Fruit fly (Drosophila melanogaster) whole organism, embryonic: ENCODE measurements around the gene CG6574.

Source experiments
- ATbp ChIP-seq: fragments of 200-800 bp; sonication (Bioruptor generic); optimal IDR thresholded peaks from 2 replicates; lab custom pipeline; 2017; ENCODE audit warnings: missing biosample characterization, mild to moderate bottlenecking, missing genetic modification characterization, missing genetic modification reagents
- Atf6 ChIP-seq: fragments of 200-800 bp; sonication (Bioruptor generic); IDR thresholded peaks from 2 replicates; pipeline ENCODE4 v1.3.6; 2022; ENCODE audit warnings: missing biosample characterization, missing genetic modification characterization
- Bgb ChIP-seq: fragments of 200-800 bp; sonication (Bioruptor generic); IDR thresholded peaks from 2 replicates; pipeline ENCODE4 v1.3.6; 2022; ENCODE audit warnings: missing biosample characterization, missing genetic modification characterization; ENCODE audit not compliant: partially characterized antibody
- Bteb2 ChIP-seq: fragments of 200-800 bp; sonication (Bioruptor generic); optimal IDR thresholded peaks from 2 replicates; lab custom pipeline; 2016; ENCODE audit warnings: missing biosample characterization, missing genetic modification characterization
- CG10274 ChIP-seq: fragments of 200-800 bp; sonication (Bioruptor generic); optimal IDR thresholded peaks from 3 replicates; lab custom pipeline; 2017; ENCODE audit warnings: missing biosample characterization, mild to moderate bottlenecking, missing genetic modification characterization
- CG12236 ChIP-seq: fragments of 200-800 bp; sonication (Bioruptor generic); optimal IDR thresholded peaks from 2 replicates; lab custom pipeline; 2016; ENCODE audit warnings: missing biosample characterization, missing genetic modification characterization
- CG1529 ChIP-seq: fragments of 200-800 bp; sonication (Bioruptor generic); optimal IDR thresholded peaks from 3 replicates; lab custom pipeline; 2018; ENCODE audit warnings: missing biosample characterization, missing genetic modification characterization
- CG17186 ChIP-seq: fragments of 200-800 bp; sonication (Bioruptor generic); optimal IDR thresholded peaks from 3 replicates; lab custom pipeline; 2017; ENCODE audit warnings: missing biosample characterization, missing genetic modification reagents, missing genetic modification characterization
- CG17829 ChIP-seq: fragments of 200-800 bp; optimal IDR thresholded peaks from 2 replicates; lab custom pipeline; 2019; ENCODE audit warnings: missing biosample characterization, mild to moderate bottlenecking, missing genetic modification characterization, moderate library complexity
- CG18011 ChIP-seq: fragments of 200-800 bp; sonication (Bioruptor generic); optimal IDR thresholded peaks from 2 replicates; lab custom pipeline; 2017; ENCODE audit warnings: missing biosample characterization, missing genetic modification characterization, mild to moderate bottlenecking, moderate library complexity, missing genotype
- CG30020 ChIP-seq: fragments of 200-800 bp; optimal IDR thresholded peaks from 2 replicates; lab custom pipeline; 2019; ENCODE audit warnings: missing biosample characterization, mild to moderate bottlenecking, missing genetic modification characterization, moderate library complexity
- CG31441 ChIP-seq: fragments of 200-800 bp; sonication (Bioruptor generic); IDR thresholded peaks from 2 replicates; pipeline ENCODE4 v1.3.6; 2022; ENCODE audit warnings: missing biosample characterization, missing genetic modification characterization
- CG32532 ChIP-seq: fragments of 200-800 bp; sonication (Bioruptor generic); IDR thresholded peaks from 2 replicates; pipeline ENCODE4 v1.3.6; 2022; ENCODE audit warnings: missing biosample characterization, missing genetic modification characterization
- CG4282 ChIP-seq: fragments of 200-800 bp; sonication (Bioruptor generic); optimal IDR thresholded peaks from 2 replicates; lab custom pipeline; 2016; ENCODE audit warnings: missing biosample characterization, missing genetic modification characterization
- CG43689 ChIP-seq: fragments of 200-800 bp; sonication (Bioruptor generic); IDR thresholded peaks from 2 replicates; pipeline ENCODE4 v1.3.6; 2022; ENCODE audit warnings: missing biosample characterization, missing genetic modification characterization
- CG4854 ChIP-seq: fragments of 200-800 bp; sonication (Bioruptor generic); optimal IDR thresholded peaks from 2 replicates; lab custom pipeline; 2016; ENCODE audit warnings: missing biosample characterization, missing genetic modification characterization, inconsistent platforms
- CG5245 ChIP-seq: fragments of 200-800 bp; sonication (Bioruptor generic); optimal IDR thresholded peaks from 3 replicates; lab custom pipeline; 2016; ENCODE audit warnings: missing biosample characterization, missing genetic modification characterization
- CG6254 ChIP-seq: fragments of 200-800 bp; sonication (Bioruptor generic); optimal IDR thresholded peaks from 3 replicates; lab custom pipeline; 2017; ENCODE audit warnings: mild to moderate bottlenecking, missing biosample characterization, missing genetic modification reagents, missing genetic modification characterization
- CG7928 ChIP-seq: fragments of 200-800 bp; sonication (Bioruptor generic); optimal IDR thresholded peaks from 2 replicates; lab custom pipeline; 2017; ENCODE audit warnings: missing biosample characterization, mild to moderate bottlenecking, missing genetic modification characterization
- CG9437 ChIP-seq: fragments of 200-800 bp; sonication (Bioruptor generic); optimal IDR thresholded peaks from 2 replicates; lab custom pipeline; 2018; ENCODE audit warnings: missing biosample characterization, mild to moderate bottlenecking, missing genetic modification characterization
- CG9609 ChIP-seq: fragments of 200-800 bp; sonication (Bioruptor generic); optimal IDR thresholded peaks from 3 replicates; lab custom pipeline; 2016; ENCODE audit warnings: missing biosample characterization, missing genetic modification characterization
- CrebB ChIP-seq: fragments of 200-800 bp; sonication (Bioruptor generic); optimal IDR thresholded peaks from 3 replicates; lab custom pipeline; 2018; ENCODE audit warnings: missing biosample characterization, mild to moderate bottlenecking, missing genetic modification characterization
- D19A ChIP-seq: fragments of 200-800 bp; optimal IDR thresholded peaks from 3 replicates; lab custom pipeline; 2019; ENCODE audit warnings: missing biosample characterization, mild to moderate bottlenecking, missing genetic modification characterization, moderate library complexity
- Dip3 ChIP-seq: fragments of 200-800 bp; sonication (Bioruptor generic); optimal IDR thresholded peaks from 3 replicates; lab custom pipeline; 2016; ENCODE audit warnings: missing biosample characterization, missing genetic modification characterization
- HmgZ ChIP-seq: fragments of 200-800 bp; sonication (Bioruptor generic); optimal IDR thresholded peaks from 2 replicates; lab custom pipeline; 2018; ENCODE audit warnings: missing biosample characterization, mild to moderate bottlenecking, missing genetic modification characterization
- Lim3 ChIP-seq: fragments of 200-800 bp; sonication (Bioruptor generic); IDR thresholded peaks from 2 replicates; pipeline ENCODE4 v1.3.6; 2022; ENCODE audit warnings: missing biosample characterization, missing genetic modification characterization
- Lpt ChIP-seq: fragments of >200 bp; optimal IDR thresholded peaks from 2 replicates; lab custom pipeline; 2018; ENCODE audit warnings: missing biosample characterization, missing genetic modification characterization
- Med ChIP-seq: fragments of 200-800 bp; sonication (Bioruptor generic); peaks from one replicate; lab custom pipeline; 2016; ENCODE audit warnings: missing biosample characterization, missing genetic modification characterization, mild to moderate bottlenecking, inconsistent platforms, moderate library complexity
- Myb ChIP-seq: fragments of 200-800 bp; sonication (Bioruptor generic); optimal IDR thresholded peaks from 2 replicates; lab custom pipeline; 2016; ENCODE audit warnings: missing biosample characterization, missing genetic modification characterization
- Nf-YC ChIP-seq: fragments of 200-800 bp; optimal IDR thresholded peaks from 3 replicates; lab custom pipeline; 2019; ENCODE audit warnings: missing biosample characterization, mild to moderate bottlenecking, missing genetic modification characterization, moderate library complexity
- Pdp1 ChIP-seq, 2 experiments: fragments of 200-800 bp; sonication (Bioruptor generic); optimal IDR thresholded peaks; 3 replicates each; lab custom pipeline; 2016; ENCODE audit warnings: missing biosample characterization in 2 of 2, missing genetic modification characterization in 2 of 2, mild to moderate bottlenecking in 1 of 2, moderate library complexity in 1 of 2
- Ravus ChIP-seq: fragments of 200-800 bp; sonication (Bioruptor generic); IDR thresholded peaks from 2 replicates; pipeline ENCODE4 v1.3.6; 2022; ENCODE audit warnings: missing biosample characterization, missing genetic modification characterization
- Spps ChIP-seq: fragments of 200-800 bp; sonication (Bioruptor generic); optimal IDR thresholded peaks from 2 replicates; lab custom pipeline; 2018; ENCODE audit warnings: missing biosample characterization, mild to moderate bottlenecking, missing genetic modification characterization
- YL-1 ChIP-seq: fragments of 200-800 bp; sonication (Bioruptor generic); optimal IDR thresholded peaks from 3 replicates; lab custom pipeline; 2017; ENCODE audit warnings: missing biosample characterization, mild to moderate bottlenecking, missing genetic modification characterization
- ab ChIP-seq: fragments of 200-800 bp; sonication (Bioruptor generic); optimal IDR thresholded peaks from 2 replicates; lab custom pipeline; 2016; ENCODE audit warnings: missing biosample characterization, missing genetic modification characterization
- al ChIP-seq: fragments of 200-800 bp; sonication (Bioruptor generic); IDR thresholded peaks from 2 replicates; pipeline ENCODE4 v1.3.6; 2022; ENCODE audit warnings: missing biosample characterization, missing genetic modification characterization
- bcd ChIP-seq: fragments of 200-800 bp; sonication (Bioruptor generic); optimal IDR thresholded peaks from 2 replicates; lab custom pipeline; 2017; ENCODE audit warnings: missing biosample characterization, mild to moderate bottlenecking, missing genetic modification characterization
- fd3F ChIP-seq: fragments of 200-800 bp; sonication (Bioruptor generic); optimal IDR thresholded peaks from 2 replicates; lab custom pipeline; 2018; ENCODE audit warnings: missing biosample characterization, mild to moderate bottlenecking, missing genetic modification characterization, moderate library complexity
- gce ChIP-seq: fragments of 200-800 bp; sonication (Bioruptor generic); IDR thresholded peaks from 3 replicates; pipeline ENCODE4 v1.3.6; 2022; ENCODE audit warnings: missing biosample characterization, missing genetic modification characterization
- hb ChIP-seq: fragments of 200-800 bp; sonication (Bioruptor generic); IDR thresholded peaks from 3 replicates; pipeline ENCODE4 v1.3.6; 2022; ENCODE audit warnings: missing biosample characterization, missing genetic modification characterization; ENCODE audit not compliant: partially characterized antibody
- jigr1 ChIP-seq: fragments of 200-800 bp; sonication (Bioruptor generic); IDR thresholded peaks from 3 replicates; pipeline ENCODE4 v1.3.6; 2022; ENCODE audit warnings: missing biosample characterization, missing genetic modification characterization
- ken ChIP-seq: fragments of 200-800 bp; sonication (Bioruptor generic); IDR thresholded peaks from 3 replicates; pipeline ENCODE4 v1.3.6; 2022; ENCODE audit warnings: missing biosample characterization, missing genetic modification characterization
- lola ChIP-seq, 3 experiments: fragments of >200 bp in 2 of 3; fragments of 200-800 bp in 1 of 3; sonication (Bioruptor generic) in 1 of 3; optimal IDR thresholded peaks; 2 replicates each; lab custom pipeline; 2017 to 2019; ENCODE audit warnings: missing biosample characterization in 3 of 3, missing genetic modification characterization in 3 of 3, mild to moderate bottlenecking in 1 of 3, moderate library complexity in 1 of 3
- lov ChIP-seq, 2 experiments: fragments of 200-800 bp in 1 of 2; fragments of >200 bp in 1 of 2; sonication (Bioruptor generic) in 1 of 2; IDR thresholded peaks in 1 of 2; optimal IDR thresholded peaks in 1 of 2; 2 replicates in 1 of 2; 3 replicates in 1 of 2; pipeline versions ENCODE4 v1.3.6 to Lab custom; 2017 to 2022; ENCODE audit warnings: missing biosample characterization in 1 of 2, missing genetic modification characterization in 1 of 2
- pan ChIP-seq, 4 experiments: fragments of >200 bp in 3 of 4; fragments of 200-800 bp in 1 of 4; sonication (Bioruptor generic) in 1 of 4; optimal IDR thresholded peaks in 3 of 4; IDR thresholded peaks in 1 of 4; 2 replicates each; pipeline versions ENCODE4 v1.3.6 to Lab custom; 2017 to 2022; ENCODE audit warnings: missing biosample characterization in 2 of 4, missing genetic modification characterization in 2 of 4, mixed read lengths in 1 of 4
- slp2 ChIP-seq: fragments of 200-800 bp; sonication (Bioruptor generic); optimal IDR thresholded peaks from 2 replicates; lab custom pipeline; 2016; ENCODE audit warnings: missing biosample characterization, missing genetic modification characterization
- tll ChIP-seq, 2 experiments: fragments of 200-800 bp in 1 of 2; fragments of >200 bp in 1 of 2; sonication (Bioruptor generic) in 1 of 2; optimal IDR thresholded peaks; 2 replicates each; lab custom pipeline; 2017 to 2019; ENCODE audit warnings: missing biosample characterization in 2 of 2, missing genetic modification characterization in 2 of 2, mild to moderate bottlenecking in 1 of 2, moderate library complexity in 1 of 2
- trh ChIP-seq: fragments of 200-800 bp; sonication (Bioruptor generic); optimal IDR thresholded peaks from 2 replicates; lab custom pipeline; 2016; ENCODE audit warnings: missing biosample characterization, missing genetic modification characterization

CG6574 gene

dm6 chr3R:10872148-10872783 lies 9.5 kb upstream of the CG6574 start, which contains the start of gene Fdh (continued):
- TF ChIP-seq CG32532 (peak; percentile 57; the same call in 1 of the 2 replicates), CG5245 (GFP tag; lab: Kevin White, UChicago) (peak; percentile 31), Nf-YC (tag; lab: Kevin White, UChicago) (peak; percentile 70), Myb (GFP tag; lab: Kevin White, UChicago) (peak; percentile 58), CG6254 (GFP tag; lab: Kevin White, UChicago) (peak; percentile 32), jigr1 (no peak), Ravus (GFP tag; lab: Robert Waterston, UW) (no peak), lola (GFP tag; optimal IDR thresholded peaks at IDR 0.05; lab: Kevin White, UChicago) (peak in 1 of 3 experiments; percentile 81), ken (GFP tag; lab: Robert Waterston, UW) (0 out of 3 replicates have a peak, but pooled peaks have one; percentile 26), HmgZ (tag; lab: Kevin White, UChicago) (peak; percentile 1), ATbp (GFP tag; lab: Kevin White, UChicago) (no peak), CG4854 (GFP tag; lab: Kevin White, UChicago) (no peak), Med (GFP tag; lab: Kevin White, UChicago) (peak; percentile 91), CG18011 (peak; percentile 8), tll (GFP tag; optimal IDR thresholded peaks at IDR 0.05; lab: Kevin White, UChicago) (peak in 1 of 2 experiments; percentile 14), bcd (GFP tag; lab: Kevin White, UChicago) (peak; percentile 50), slp2 (GFP tag; lab: Kevin White, UChicago) (peak; percentile 8), pan (optimal IDR thresholded peaks at IDR 0.05; lab: Kevin White, UChicago) (no peak), pan (GFP tag; optimal IDR thresholded peaks at IDR 0.05 in 1 of 2, IDR thresholded peaks at IDR 0.05 in 1 of 2) (no peak), D19A (tag; lab: Kevin White, UChicago) (peak; percentile 36), CG1529 (GFP tag; lab: Kevin White, UChicago) (peak; percentile 44), al (GFP tag; lab: Robert Waterston, UW) (no peak), Bteb2 (GFP tag; lab: Kevin White, UChicago) (no peak), Pdp1 (GFP tag; optimal IDR thresholded peaks at IDR 0.05; lab: Kevin White, UChicago) (peak in 1 of 2 experiments; percentile 16), ab (GFP tag; lab: Kevin White, UChicago) (no peak), CG9437 (peak; percentile 18), CrebB (tag; lab: Kevin White, UChicago) (peak; percentile 23), CG12236 (GFP tag; lab: Kevin White, UChicago) (no peak), Lpt (GFP tag; lab: Kevin White, UChicago) (no peak), trh (GFP tag; lab: Kevin White, UChicago) (no peak), hb (GFP tag; lab: Robert Waterston, UW) (no peak), Spps (peak; percentile 69), CG7928 (GFP tag; lab: Kevin White, UChicago) (no peak), Lim3 (GFP tag; lab: Robert Waterston, UW) (no peak), CG30020 (tag; lab: Kevin White, UChicago) (peak; percentile 39), Bgb (GFP tag; lab: Robert Waterston, UW) (no peak), Dip3 (GFP tag; lab: Kevin White, UChicago) (peak; percentile 37), gce (GFP tag; lab: Robert Waterston, UW) (0 out of 3 replicates have a peak, but pooled peaks have one; percentile 28), Atf6 (peak; percentile 45; the same call in 1 of the 2 replicates), CG31441 (peak; percentile 76), CG10274 (GFP tag; lab: Kevin White, UChicago) (no peak), fd3F (peak; percentile 26), CG9609 (GFP tag; lab: Kevin White, UChicago) (no peak), CG4282 (no peak), lov (optimal IDR thresholded peaks at IDR 0.05; lab: Kevin White, UChicago) (no peak), lov (GFP tag; IDR thresholded peaks at IDR 0.05; lab: Robert Waterston, UW) (0 out of 3 replicates have a peak, but pooled peaks have one; percentile 59), YL-1 (GFP tag; lab: Kevin White, UChicago) (peak; percentile 41), CG43689 (GFP tag; lab: Robert Waterston, UW) (no peak), CG17186 (GFP tag; lab: Kevin White, UChicago) (peak; percentile 48), CG17829 (tag; lab: Kevin White, UChicago) (peak; percentile 75)
